Fruit fly (Drosophila melanogaster) whole organism, embryonic: Measurements from ENCODE around the gene TBC1D16.

Experiments used
- Ada2b ChIP-seq: fragments of 200-800 bp; sonication (Bioruptor generic); IDR thresholded peaks from 2 replicates; pipeline ENCODE4 v1.3.6; 2022; ENCODE audit warnings: missing biosample characterization, missing genetic modification characterization
- Atf3 ChIP-seq: fragments of 200-800 bp; sonication (Bioruptor generic); optimal IDR thresholded peaks from 3 replicates; lab custom pipeline; 2016; ENCODE audit warnings: missing biosample characterization, missing genetic modification characterization
- CG10147 ChIP-seq: fragments of 200-800 bp; sonication (Bioruptor generic); optimal IDR thresholded peaks from 2 replicates; lab custom pipeline; 2019; ENCODE audit warnings: missing biosample characterization, mild to moderate bottlenecking, missing genetic modification characterization, moderate library complexity
- CG10431 ChIP-seq: fragments of 200-800 bp; sonication (Bioruptor generic); optimal IDR thresholded peaks from 3 replicates; lab custom pipeline; 2018; ENCODE audit warnings: missing biosample characterization, mild to moderate bottlenecking, missing genetic modification characterization
- CG11456 ChIP-seq: fragments of 200-800 bp; sonication (Bioruptor generic); IDR thresholded peaks from 3 replicates; pipeline ENCODE4 v1.3.6; 2022; ENCODE audit warnings: missing biosample characterization, missing genetic modification characterization
- CG12659 ChIP-seq: fragments of 200-800 bp; sonication (Bioruptor generic); optimal IDR thresholded peaks from 3 replicates; lab custom pipeline; 2017; ENCODE audit warnings: mild to moderate bottlenecking, missing biosample characterization, missing genetic modification reagents, missing genetic modification characterization
- CG12744 ChIP-seq: fragments of 200-800 bp; sonication (Bioruptor generic); optimal IDR thresholded peaks from 2 replicates; lab custom pipeline; 2016; ENCODE audit warnings: missing biosample characterization, missing genetic modification characterization
- CG16779 ChIP-seq: fragments of 200-800 bp; sonication (Bioruptor generic); IDR thresholded peaks from 2 replicates; pipeline ENCODE4 v1.3.6; 2022; ENCODE audit warnings: missing biosample characterization, missing genetic modification characterization
- CG16863 ChIP-seq: fragments of 200-800 bp; sonication (Bioruptor generic); optimal IDR thresholded peaks from 3 replicates; lab custom pipeline; 2016; ENCODE audit warnings: missing biosample characterization, missing genetic modification characterization
- CG2129 ChIP-seq: fragments of 200-800 bp; sonication (Bioruptor generic); IDR thresholded peaks from 2 replicates; pipeline ENCODE4 v1.3.6; 2022; ENCODE audit warnings: missing biosample characterization, missing genetic modification characterization; ENCODE audit not compliant: partially characterized antibody
- CG2202 ChIP-seq: fragments of 200-800 bp; sonication (Bioruptor generic); optimal IDR thresholded peaks from 2 replicates; lab custom pipeline; 2018; ENCODE audit warnings: missing biosample characterization, mild to moderate bottlenecking, missing genetic modification characterization
- CG30403 ChIP-seq: fragments of 200-800 bp; sonication (Bioruptor generic); optimal IDR thresholded peaks from 3 replicates; lab custom pipeline; 2016; ENCODE audit warnings: missing biosample characterization, missing genetic modification characterization
- CG33213 ChIP-seq: fragments of 200-800 bp; sonication (Bioruptor generic); optimal IDR thresholded peaks from 3 replicates; lab custom pipeline; 2016; ENCODE audit warnings: missing biosample characterization, missing genetic modification characterization
- CG4282 ChIP-seq: fragments of 200-800 bp; sonication (Bioruptor generic); optimal IDR thresholded peaks from 2 replicates; lab custom pipeline; 2016; ENCODE audit warnings: missing biosample characterization, missing genetic modification characterization
- CG4328 ChIP-seq: fragments of 200-800 bp; sonication (Bioruptor generic); optimal IDR thresholded peaks from 3 replicates; lab custom pipeline; 2017; ENCODE audit warnings: missing biosample characterization, missing genetic modification reagents, missing genetic modification characterization
- CG4404 ChIP-seq: fragments of 200-800 bp; sonication (Bioruptor generic); IDR thresholded peaks from 2 replicates; pipeline ENCODE4 v1.3.6; 2022; ENCODE audit warnings: missing biosample characterization, missing genetic modification characterization
- CG4617 ChIP-seq: fragments of 200-800 bp; sonication (Bioruptor generic); optimal IDR thresholded peaks from 3 replicates; lab custom pipeline; 2016; ENCODE audit warnings: missing biosample characterization, missing genetic modification characterization, borderline replicate concordance
- CG4820 ChIP-seq: fragments of 200-800 bp; sonication (Bioruptor generic); optimal IDR thresholded peaks from 3 replicates; lab custom pipeline; 2016; ENCODE audit warnings: missing biosample characterization, missing genetic modification characterization
- CG5245 ChIP-seq: fragments of 200-800 bp; sonication (Bioruptor generic); optimal IDR thresholded peaks from 3 replicates; lab custom pipeline; 2016; ENCODE audit warnings: missing biosample characterization, missing genetic modification characterization
- CG6791 ChIP-seq: fragments of 200-800 bp; sonication (Bioruptor generic); IDR thresholded peaks from 3 replicates; pipeline ENCODE4 v1.3.6; 2022; ENCODE audit warnings: missing biosample characterization, missing genetic modification characterization; ENCODE audit not compliant: partially characterized antibody
- CG8478 ChIP-seq: fragments of >200 bp; optimal IDR thresholded peaks from 2 replicates; lab custom pipeline; 2018
- CG9609 ChIP-seq: fragments of 200-800 bp; sonication (Bioruptor generic); optimal IDR thresholded peaks from 3 replicates; lab custom pipeline; 2016; ENCODE audit warnings: missing biosample characterization, missing genetic modification characterization
- CHES-1-like ChIP-seq: fragments of 200-800 bp; sonication (Bioruptor generic); optimal IDR thresholded peaks from 2 replicates; lab custom pipeline; 2016; ENCODE audit warnings: missing biosample characterization, missing genetic modification characterization
- HLH4C ChIP-seq: fragments of 200-800 bp; sonication (Bioruptor generic); IDR thresholded peaks from 3 replicates; pipeline ENCODE4 v1.3.6; 2022; ENCODE audit warnings: missing biosample characterization, missing genetic modification characterization; ENCODE audit not compliant: partially characterized antibody
- Oli ChIP-seq: fragments of 200-800 bp; sonication (Bioruptor generic); optimal IDR thresholded peaks from 2 replicates; lab custom pipeline; 2018; ENCODE audit warnings: missing biosample characterization, mild to moderate bottlenecking, missing genetic modification characterization, moderate library complexity
- Rfx ChIP-seq: fragments of 200-800 bp; sonication (Bioruptor generic); IDR thresholded peaks from 2 replicates; pipeline ENCODE4 v1.3.6; 2022; ENCODE audit warnings: missing biosample characterization, missing genetic modification characterization
- Stat92E ChIP-seq, 3 experiments: fragments of >200 bp in 2 of 3; fragments of 200-800 bp in 1 of 3; sonication (Bioruptor generic) in 1 of 3; optimal IDR thresholded peaks; 2 replicates each; lab custom pipeline; 2017 to 2019; ENCODE audit warnings: missing biosample characterization in 3 of 3, missing genetic modification characterization in 3 of 3, mild to moderate bottlenecking in 1 of 3, moderate library complexity in 1 of 3
- Usf ChIP-seq: fragments of 200-800 bp; sonication (Bioruptor generic); optimal IDR thresholded peaks from 2 replicates; lab custom pipeline; 2017; ENCODE audit warnings: missing genotype, missing biosample characterization, missing genetic modification characterization
- Xbp1 ChIP-seq: fragments of 200-800 bp; sonication (Bioruptor generic); optimal IDR thresholded peaks from 3 replicates; lab custom pipeline; 2016; ENCODE audit warnings: missing biosample characterization, mild to moderate bottlenecking, missing genetic modification characterization
- aop ChIP-seq: fragments of 200-800 bp; sonication (Bioruptor generic); IDR thresholded peaks from 2 replicates; pipeline ENCODE4 v1.3.6; 2022; ENCODE audit warnings: missing biosample characterization, missing genetic modification characterization
- ap ChIP-seq: fragments of 200-800 bp; sonication (Bioruptor generic); IDR thresholded peaks from 2 replicates; pipeline ENCODE4 v1.3.6; 2022; ENCODE audit warnings: missing biosample characterization, missing genetic modification characterization
- bab2 ChIP-seq: fragments of 200-800 bp; sonication (Bioruptor generic); optimal IDR thresholded peaks from 2 replicates; lab custom pipeline; 2016; ENCODE audit warnings: missing biosample characterization, missing genetic modification characterization
- bigmax ChIP-seq: fragments of 200-800 bp; sonication (Bioruptor generic); optimal IDR thresholded peaks from 2 replicates; lab custom pipeline; 2018; ENCODE audit warnings: missing biosample characterization, mild to moderate bottlenecking, missing genetic modification characterization
- br ChIP-seq: fragments of >200 bp; optimal IDR thresholded peaks from 2 replicates; lab custom pipeline; 2017
- bsh ChIP-seq, 2 experiments: fragments of 200-800 bp; sonication (Bioruptor generic); optimal IDR thresholded peaks; 2 replicates each; lab custom pipeline; 2017 to 2018; ENCODE audit warnings: mild to moderate bottlenecking in 2 of 2, missing biosample characterization in 2 of 2, missing genetic modification characterization in 2 of 2, moderate library complexity in 1 of 2
- chinmo ChIP-seq: fragments of 200-800 bp; sonication (Bioruptor generic); IDR thresholded peaks from 4 replicates; pipeline ENCODE4 v1.3.6; 2022; ENCODE audit warnings: missing biosample characterization, missing genetic modification characterization; ENCODE audit not compliant: partially characterized antibody
- danr ChIP-seq: fragments of 200-800 bp; sonication (Bioruptor generic); IDR thresholded peaks from 2 replicates; pipeline ENCODE4 v1.3.6; 2022; ENCODE audit warnings: missing biosample characterization, missing genetic modification characterization
- gce ChIP-seq: fragments of 200-800 bp; sonication (Bioruptor generic); IDR thresholded peaks from 3 replicates; pipeline ENCODE4 v1.3.6; 2022; ENCODE audit warnings: missing biosample characterization, missing genetic modification characterization
- gro ChIP-seq: fragments of 200-800 bp; sonication (Bioruptor generic); optimal IDR thresholded peaks from 2 replicates; lab custom pipeline; 2016; ENCODE audit warnings: missing biosample characterization, missing genetic modification characterization
- nom ChIP-seq: fragments of 200-800 bp; sonication (Bioruptor generic); optimal IDR thresholded peaks from 2 replicates; lab custom pipeline; 2017; ENCODE audit warnings: missing biosample characterization, missing genetic modification characterization, mild to moderate bottlenecking, moderate library complexity, missing genetic modification reagents
- odd ChIP-seq: fragments of 200-800 bp; sonication (Bioruptor generic); optimal IDR thresholded peaks from 2 replicates; lab custom pipeline; 2017; ENCODE audit warnings: missing biosample characterization, mild to moderate bottlenecking, missing genetic modification characterization
- ranshi ChIP-seq: fragments of 200-800 bp; sonication (Bioruptor generic); IDR thresholded peaks from 2 replicates; pipeline ENCODE4 v1.3.6; 2022; ENCODE audit warnings: missing biosample characterization, missing genetic modification characterization
- rib ChIP-seq: fragments of 200-800 bp; sonication (Bioruptor generic); IDR thresholded peaks from 2 replicates; pipeline ENCODE4 v1.3.6; 2022; ENCODE audit warnings: missing biosample characterization, missing genetic modification characterization
- sob ChIP-seq: fragments of 200-800 bp; sonication (Bioruptor generic); IDR thresholded peaks from 2 replicates; pipeline ENCODE4 v1.3.6; 2022; ENCODE audit warnings: missing biosample characterization, missing genetic modification characterization
- sr ChIP-seq: fragments of 200-800 bp; sonication (Bioruptor generic); IDR thresholded peaks from 3 replicates; pipeline ENCODE4 v1.3.6; 2022; ENCODE audit warnings: missing biosample characterization, missing genetic modification characterization
- trem ChIP-seq: fragments of 200-800 bp; optimal IDR thresholded peaks from 3 replicates; lab custom pipeline; 2019; ENCODE audit warnings: missing biosample characterization, mild to moderate bottlenecking, missing genetic modification characterization, moderate library complexity
- ttk ChIP-seq: fragments of 200-800 bp; sonication (Bioruptor generic); IDR thresholded peaks from 2 replicates; pipeline ENCODE4 v2.1.2; 2022; ENCODE audit warnings: missing biosample characterization, missing genetic modification characterization
- tup ChIP-seq: fragments of 200-800 bp; sonication (Bioruptor generic); optimal IDR thresholded peaks from 2 replicates; lab custom pipeline; 2016; ENCODE audit warnings: missing biosample characterization, mild to moderate bottlenecking, missing genetic modification characterization, moderate library complexity
- twi ChIP-seq: fragments of 200-800 bp; optimal IDR thresholded peaks from 2 replicates; lab custom pipeline; 2019; ENCODE audit warnings: missing biosample characterization, mild to moderate bottlenecking, missing genetic modification characterization, moderate library complexity
- unc-4 ChIP-seq: fragments of 200-800 bp; sonication (Bioruptor generic); IDR thresholded peaks from 2 replicates; pipeline ENCODE4 v1.3.6; 2022; ENCODE audit warnings: missing biosample characterization, missing genetic modification characterization; ENCODE audit not compliant: partially characterized antibody
- yki ChIP-seq: fragments of >200 bp; optimal IDR thresholded peaks from 3 replicates; lab custom pipeline; 2018

TBC1D16 gene

DNA sequence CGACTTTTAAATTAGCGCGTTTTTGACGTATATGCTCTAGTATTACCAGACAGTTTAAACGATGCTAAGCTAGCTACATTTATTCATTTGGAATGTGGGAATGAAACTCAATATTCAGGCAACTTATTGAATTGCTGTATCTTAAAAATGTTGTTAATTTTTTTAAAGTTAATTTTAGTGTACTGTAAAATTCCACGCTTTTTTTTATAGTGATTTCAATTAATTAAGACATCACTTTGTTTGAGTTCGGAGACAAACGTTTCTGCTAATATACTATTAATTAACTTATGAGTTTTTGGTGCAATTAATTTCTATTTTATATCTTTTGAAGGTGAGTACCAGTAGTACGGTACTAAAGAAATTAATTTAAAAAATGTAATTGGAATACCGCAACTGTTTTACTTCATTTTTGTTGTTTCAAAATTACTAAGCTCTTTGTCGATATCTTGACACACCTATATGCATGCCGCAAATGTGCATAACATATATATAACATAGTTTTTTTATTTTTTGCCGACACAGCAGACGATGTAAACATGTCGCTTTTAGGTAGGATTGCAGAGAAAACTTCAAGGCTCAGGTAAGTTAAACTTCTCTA lies 49.1 kb downstream of the TBC1D16 start, which contains the start of the genes Cdk1 and mRpS7 (continued):
- TF ChIP-seq CG11456 (GFP tag; lab: Robert Waterston, UW) (peak; percentile 52; the same call in 1 of the 3 replicates), twi (tag; lab: Kevin White, UChicago) (peak; percentile 62), odd (GFP tag; lab: Kevin White, UChicago) (no peak), CG9609 (GFP tag; lab: Kevin White, UChicago) (peak; percentile 53), CG4404 (GFP tag; lab: Robert Waterston, UW) (peak; percentile 48), aop (GFP tag; lab: Robert Waterston, UW) (no peak), CG16779 (GFP tag; lab: Robert Waterston, UW) (no peak), CG16863 (GFP tag; lab: Kevin White, UChicago) (peak; percentile 71), CG2202 (no peak), bab2 (peak; percentile 59), Rfx (GFP tag; lab: Robert Waterston, UW) (peak; percentile 70), gce (GFP tag; lab: Robert Waterston, UW) (peak; percentile 67; the same call in 1 of the 3 replicates), ttk (GFP tag; lab: Robert Waterston, UW) (peak; percentile 63; the same call in 1 of the 2 replicates), Usf (peak; percentile 40), Atf3 (GFP tag; lab: Kevin White, UChicago) (peak; percentile 68), rib (GFP tag; lab: Robert Waterston, UW) (no peak), ap (GFP tag; lab: Robert Waterston, UW) (0 out of 2 replicates have a peak, but pooled peaks have one; percentile 40), CG4282 (GFP tag; lab: Kevin White, UChicago) (no peak), gro (no peak), CHES-1-like (GFP tag; lab: Kevin White, UChicago) (peak; percentile 47), ranshi (GFP tag; lab: Robert Waterston, UW) (0 out of 2 replicates have a peak, but pooled peaks have one; percentile 68), sr (no peak), tup (GFP tag; lab: Kevin White, UChicago) (no peak), CG5245 (peak; percentile 30), CG6791 (GFP tag; lab: Robert Waterston, UW) (no peak), CG4820 (GFP tag; lab: Kevin White, UChicago) (peak; percentile 70), br (lab: Kevin White, UChicago) (no peak), bigmax (GFP tag; lab: Kevin White, UChicago) (no peak), bsh (GFP tag; optimal IDR thresholded peaks at IDR 0.05; lab: Kevin White, UChicago) (peak in 1 of 2 experiments; percentile 75), CG2129 (GFP tag; lab: Robert Waterston, UW) (no peak), trem (peak; percentile 61), yki (lab: Kevin White, UChicago) (no peak), Stat92E (GFP tag; optimal IDR thresholded peaks at IDR 0.05; lab: Kevin White, UChicago) (no peak), HLH4C (GFP tag; lab: Robert Waterston, UW) (no peak), danr (GFP tag; lab: Robert Waterston, UW) (no peak), chinmo (GFP tag; lab: Robert Waterston, UW) (no peak), CG8478 (no peak), CG10431 (GFP tag; lab: Kevin White, UChicago) (no peak), CG12659 (GFP tag; lab: Kevin White, UChicago) (peak; percentile 76), nom (GFP tag; lab: Kevin White, UChicago) (no peak), unc-4 (GFP tag; lab: Robert Waterston, UW) (no peak), CG12744 (peak; percentile 30), CG33213 (GFP tag; lab: Kevin White, UChicago) (no peak), Oli (tag; lab: Kevin White, UChicago) (peak; percentile 77), CG4617 (GFP tag; lab: Kevin White, UChicago) (peak; percentile 23), CG10147 (peak; percentile 66), CG4328 (GFP tag; lab: Kevin White, UChicago) (no peak), Ada2b (peak; percentile 50; the same call in 1 of the 2 replicates), sob (peak; percentile 54; the same call in 1 of the 2 replicates), CG30403 (peak; percentile 83), Xbp1 (GFP tag; lab: Kevin White, UChicago) (peak; percentile 77)
